Worm (Caenorhabditis elegans) whole organism, L1 larva: ENCODE data around the gene lrch-1.

Experiments used
- C04F5.9 ChIP-seq: sonication (generic microtip); optimal IDR thresholded peaks from 2 replicates; lab custom pipeline; 2016; ENCODE audit warnings: missing genetic modification characterization, missing compliant biosample characterization
- C16A3.4 ChIP-seq: fragments of 150-350 bp; optimal IDR thresholded peaks from 2 replicates; lab custom pipeline; 2014; ENCODE audit warnings: missing biosample characterization, missing genetic modification characterization
- Y116A8C.19 ChIP-seq: sonication (generic microtip); optimal IDR thresholded peaks from 2 replicates; lab custom pipeline; 2016; ENCODE audit warnings: missing compliant biosample characterization, missing genetic modification characterization, borderline replicate concordance
- aha-1 ChIP-seq: fragments of 150-350 bp; optimal IDR thresholded peaks from 2 replicates; lab custom pipeline; 2014; ENCODE audit warnings: missing biosample characterization, missing genetic modification characterization
- aly-2 ChIP-seq: fragments of 150-350 bp; optimal IDR thresholded peaks from 2 replicates; lab custom pipeline; 2014; ENCODE audit warnings: missing biosample characterization, missing genetic modification characterization
- blmp-1 ChIP-seq: fragments of 150-350 bp; optimal IDR thresholded peaks from 2 replicates; lab custom pipeline; 2014; ENCODE audit warnings: missing biosample characterization, missing genetic modification characterization
- ceh-63 ChIP-seq: fragments of 200-800 bp; sonication (Bioruptor generic); optimal IDR thresholded peaks from 2 replicates; lab custom pipeline; 2018; ENCODE audit warnings: mild to moderate bottlenecking, missing genetic modification characterization, missing compliant biosample characterization
- ceh-88 ChIP-seq: fragments of 200-800 bp; sonication (Bioruptor generic); IDR thresholded peaks from 2 replicates; pipeline ENCODE4 v1.3.6; 2022; ENCODE audit warnings: missing genetic modification characterization, missing compliant biosample characterization
- ces-1 ChIP-seq: fragments of 150-350 bp; optimal IDR thresholded peaks from 2 replicates; lab custom pipeline; 2014; ENCODE audit warnings: missing biosample characterization, missing genetic modification reagents, missing genetic modification characterization
- dpl-1 ChIP-seq, 3 experiments: fragments of 150-350 bp in 2 of 3; sonication (generic microtip) in 1 of 3; optimal IDR thresholded peaks; 2 replicates each; lab custom pipeline; 2014 to 2017; ENCODE audit warnings: missing biosample characterization in 3 of 3, missing genetic modification characterization in 3 of 3, missing genetic modification reagents in 3 of 3
- dsc-1 ChIP-seq: sonication (generic microtip); optimal IDR thresholded peaks from 2 replicates; lab custom pipeline; 2016; ENCODE audit warnings: mild to moderate bottlenecking, missing genetic modification characterization, missing compliant biosample characterization
- efl-1 ChIP-seq, 4 experiments: fragments of 150-350 bp; optimal IDR thresholded peaks in 3 of 4; peaks in 1 of 4; 1 replicate in 1 of 4; 2 replicates in 3 of 4; lab custom pipeline; 2014; ENCODE audit warnings: missing biosample characterization in 2 of 4, missing genetic modification characterization in 2 of 4, missing genetic modification reagents in 2 of 4
- egl-13 ChIP-seq: sonication (generic microtip); optimal IDR thresholded peaks from 2 replicates; lab custom pipeline; 2016; ENCODE audit warnings: missing genotype, missing genetic modification reagents, missing genetic modification characterization, missing compliant biosample characterization
- fkh-10 ChIP-seq: sonication (generic microtip); optimal IDR thresholded peaks from 2 replicates; lab custom pipeline; 2017; ENCODE audit warnings: missing biosample characterization, missing genetic modification reagents, missing genetic modification characterization
- fkh-4 ChIP-seq: sonication (generic microtip); optimal IDR thresholded peaks from 2 replicates; lab custom pipeline; 2016; ENCODE audit warnings: missing compliant biosample characterization, missing genetic modification characterization, borderline replicate concordance
- hlh-17 ChIP-seq: fragments of 200-800 bp; sonication (Bioruptor generic); optimal IDR thresholded peaks from 2 replicates; lab custom pipeline; 2018; ENCODE audit warnings: missing genetic modification characterization, mild to moderate bottlenecking, missing compliant biosample characterization, moderate library complexity, borderline replicate concordance
- hlh-4 ChIP-seq: sonication (generic microtip); optimal IDR thresholded peaks from 2 replicates; lab custom pipeline; 2016; ENCODE audit warnings: mild to moderate bottlenecking, missing genetic modification characterization, missing compliant biosample characterization
- irx-1 ChIP-seq: sonication (generic microtip); optimal IDR thresholded peaks from 2 replicates; lab custom pipeline; 2016; ENCODE audit warnings: missing genetic modification characterization, missing compliant biosample characterization
- lin-13 ChIP-seq: fragments of 150-350 bp; optimal IDR thresholded peaks from 2 replicates; lab custom pipeline; 2014; ENCODE audit warnings: missing biosample characterization, missing genetic modification reagents, missing genetic modification characterization
- mab-9 ChIP-seq: fragments of 200-800 bp; sonication (Bioruptor generic); IDR thresholded peaks from 2 replicates; pipeline ENCODE4 v1.3.6; 2022; ENCODE audit warnings: missing genetic modification reagents, missing genetic modification characterization, missing compliant biosample characterization
- mdl-1 ChIP-seq, 2 experiments: fragments of 150-350 bp; optimal IDR thresholded peaks; 2 replicates each; lab custom pipeline; 2014 to 2017; ENCODE audit warnings: missing biosample characterization in 2 of 2, missing genetic modification characterization in 2 of 2, inconsistent platforms in 1 of 2
- mef-2 ChIP-seq: fragments of 150-350 bp; optimal IDR thresholded peaks from 2 replicates; lab custom pipeline; 2014; ENCODE audit warnings: missing biosample characterization, missing genetic modification characterization
- nhr-11 ChIP-seq: fragments of 150-350 bp; optimal IDR thresholded peaks from 2 replicates; lab custom pipeline; 2014; ENCODE audit warnings: missing biosample characterization, missing genetic modification characterization
- nhr-237 ChIP-seq: fragments of 150-350 bp; optimal IDR thresholded peaks from 2 replicates; lab custom pipeline; 2014; ENCODE audit warnings: missing biosample characterization, missing genetic modification characterization
- nhr-47 ChIP-seq: sonication (generic microtip); optimal IDR thresholded peaks from 2 replicates; lab custom pipeline; 2016; ENCODE audit warnings: mild to moderate bottlenecking, missing genetic modification characterization, moderate library complexity, missing compliant biosample characterization
- nhr-71 ChIP-seq: sonication (generic microtip); optimal IDR thresholded peaks from 2 replicates; lab custom pipeline; 2016; ENCODE audit warnings: mild to moderate bottlenecking, missing genetic modification characterization, moderate library complexity, missing compliant biosample characterization
- nhr-76 ChIP-seq: sonication (generic microtip); optimal IDR thresholded peaks from 2 replicates; lab custom pipeline; 2017; ENCODE audit warnings: missing biosample characterization, missing genetic modification characterization
- nhr-77 ChIP-seq: fragments of 150-350 bp; optimal IDR thresholded peaks from 2 replicates; lab custom pipeline; 2014; ENCODE audit warnings: missing biosample characterization, missing genetic modification characterization
- nhr-84 ChIP-seq: sonication (generic microtip); optimal IDR thresholded peaks from 2 replicates; lab custom pipeline; 2017; ENCODE audit warnings: missing biosample characterization, missing genetic modification characterization
- nhr-85 ChIP-seq: sonication (generic microtip); peaks from one replicate; lab custom pipeline; 2016; ENCODE audit warnings: missing genetic modification characterization, inconsistent platforms, missing compliant biosample characterization
- nhr-90 ChIP-seq: sonication (generic microtip); optimal IDR thresholded peaks from 2 replicates; lab custom pipeline; 2016; ENCODE audit warnings: mild to moderate bottlenecking, missing genetic modification characterization, missing compliant biosample characterization; ENCODE audit not compliant: poor library complexity
- pag-3 ChIP-seq: sonication (generic microtip); optimal IDR thresholded peaks from 2 replicates; lab custom pipeline; 2017; ENCODE audit warnings: missing genetic modification characterization, mild to moderate bottlenecking, missing compliant biosample characterization, antibody characterized with exemption, borderline replicate concordance; ENCODE audit not compliant: insufficient read depth
- pqm-1 ChIP-seq: sonication (generic microtip); optimal IDR thresholded peaks from 3 replicates; lab custom pipeline; 2017; ENCODE audit warnings: missing biosample characterization, missing genetic modification characterization
- rnt-1 ChIP-seq: sonication (generic microtip); optimal IDR thresholded peaks from 2 replicates; lab custom pipeline; 2016; ENCODE audit warnings: mild to moderate bottlenecking, missing genetic modification characterization, moderate library complexity, missing compliant biosample characterization
- snpc-4 ChIP-seq: fragments of 150-350 bp; optimal IDR thresholded peaks from 2 replicates; lab custom pipeline; 2014; ENCODE audit warnings: missing biosample characterization, missing genetic modification characterization
- snu-23 ChIP-seq: sonication (generic microtip); optimal IDR thresholded peaks from 2 replicates; lab custom pipeline; 2016; ENCODE audit warnings: missing genetic modification characterization, missing compliant biosample characterization
- sptf-1 ChIP-seq: fragments of 150-350 bp; optimal IDR thresholded peaks from 2 replicates; lab custom pipeline; 2014; ENCODE audit warnings: missing biosample characterization, missing genetic modification characterization
- sup-37 ChIP-seq: fragments of 200-800 bp; sonication (Bioruptor generic); optimal IDR thresholded peaks from 2 replicates; lab custom pipeline; 2018; ENCODE audit warnings: mild to moderate bottlenecking, missing genetic modification characterization, missing compliant biosample characterization
- tbx-2 ChIP-seq: sonication (generic microtip); optimal IDR thresholded peaks from 2 replicates; lab custom pipeline; 2016; ENCODE audit warnings: missing genetic modification characterization, missing compliant biosample characterization
- unc-130 ChIP-seq: fragments of 150-350 bp; optimal IDR thresholded peaks from 2 replicates; lab custom pipeline; 2017; ENCODE audit warnings: missing biosample characterization, missing genetic modification characterization, inconsistent platforms
- unc-30 ChIP-seq: sonication (generic microtip); optimal IDR thresholded peaks from 2 replicates; lab custom pipeline; 2017; ENCODE audit warnings: missing biosample characterization, missing genetic modification characterization
- unc-86 ChIP-seq: sonication (generic microtip); optimal IDR thresholded peaks from 2 replicates; lab custom pipeline; 2016; ENCODE audit warnings: missing genetic modification characterization, missing compliant biosample characterization
- zag-1 ChIP-seq: fragments of 150-350 bp; optimal IDR thresholded peaks from 2 replicates; lab custom pipeline; 2014; ENCODE audit warnings: missing biosample characterization, missing genetic modification characterization

lrch-1 gene

DNA sequence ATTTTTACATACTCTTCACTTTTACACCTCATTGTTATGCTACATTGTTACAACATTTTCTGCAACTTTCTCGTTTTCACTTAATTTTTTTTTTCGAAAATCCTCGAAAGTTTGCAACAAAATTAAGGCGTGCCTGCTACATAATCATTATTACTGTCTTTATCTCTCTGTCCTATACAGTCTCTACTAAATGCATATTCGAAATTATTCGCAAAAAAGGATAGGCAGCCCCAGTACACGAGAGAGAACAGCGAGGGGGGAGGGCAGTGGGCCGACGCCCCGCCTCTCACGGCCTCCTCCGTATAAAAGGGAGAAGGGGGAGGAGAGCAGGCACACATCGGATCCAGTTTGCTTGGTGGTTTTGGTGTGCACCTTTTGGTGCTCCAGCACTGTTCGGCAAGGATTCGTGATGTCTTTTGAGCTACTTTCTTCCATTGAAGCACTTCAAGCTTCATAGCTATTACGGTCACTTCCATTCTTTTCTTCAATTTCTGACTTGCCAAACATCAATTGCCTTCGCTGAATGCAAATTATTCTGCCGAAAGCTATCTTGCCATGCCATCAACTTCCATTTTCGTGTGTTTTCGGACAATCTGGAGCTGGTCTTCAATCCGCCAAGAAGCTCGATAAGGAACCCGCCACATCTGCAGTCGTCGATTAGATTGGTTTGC is 35.6 kb upstream of the lrch-1 start (continued):
- TF ChIP-seq nhr-71 (tag; lab: Kevin White, UChicago) (peak; percentile 76), C16A3.4 (no peak), nhr-77 (tag; lab: Kevin White, UChicago) (peak; percentile 20), snpc-4 (no peak), sup-37 (GFP tag; lab: Kevin White, UChicago) (peak; percentile 17), pag-3 (tag; lab: Kevin White, UChicago) (no peak), mab-9 (GFP tag; lab: Robert Waterston, UW) (peak; percentile 29; the same call in 1 of the 2 replicates), fkh-10 (GFP tag; lab: Kevin White, UChicago) (no peak), nhr-76 (tag; lab: Kevin White, UChicago) (no peak), irx-1 (peak; percentile 65), dsc-1 (tag; lab: Kevin White, UChicago) (peak; percentile 66), snu-23 (GFP tag; lab: Kevin White, UChicago) (peak; percentile 73), zag-1 (tag; lab: Kevin White, UChicago) (no peak), lin-13 (GFP tag; lab: Kevin White, UChicago) (no peak), fkh-4 (tag; lab: Kevin White, UChicago) (no peak), hlh-4 (tag; lab: Kevin White, UChicago) (no peak), unc-130 (tag; lab: Kevin White, UChicago) (peak; percentile 14), hlh-17 (GFP tag; lab: Kevin White, UChicago) (no peak), mdl-1 (tag; optimal IDR thresholded peaks at IDR 0.05; lab: Kevin White, UChicago) (peak in 1 of 2 experiments; percentile 34), Y116A8C.19 (tag; lab: Kevin White, UChicago) (no peak), mef-2 (tag; lab: Kevin White, UChicago) (no peak), dpl-1 (GFP tag; optimal IDR thresholded peaks at IDR 0.05; lab: Kevin White, UChicago) (no peak), sptf-1 (tag; lab: Kevin White, UChicago) (no peak), aha-1 (tag; lab: Kevin White, UChicago) (no peak), aly-2 (tag; lab: Kevin White, UChicago) (peak; percentile 26), efl-1 (optimal IDR thresholded peaks at IDR 0.05; lab: Kevin White, UChicago) (peak; percentile 21 to 23), efl-1 (GFP tag; optimal IDR thresholded peaks at IDR 0.05 in 1 of 2; lab: Kevin White, UChicago) (no peak), ceh-88 (GFP tag; lab: Robert Waterston, UW) (peak; percentile 64), tbx-2 (peak; percentile 28), unc-86 (tag; lab: Kevin White, UChicago) (peak; percentile 38), blmp-1 (tag; lab: Kevin White, UChicago) (no peak), nhr-84 (tag; lab: Kevin White, UChicago) (no peak), nhr-90 (tag; lab: Kevin White, UChicago) (peak; percentile 74)

DNA sequence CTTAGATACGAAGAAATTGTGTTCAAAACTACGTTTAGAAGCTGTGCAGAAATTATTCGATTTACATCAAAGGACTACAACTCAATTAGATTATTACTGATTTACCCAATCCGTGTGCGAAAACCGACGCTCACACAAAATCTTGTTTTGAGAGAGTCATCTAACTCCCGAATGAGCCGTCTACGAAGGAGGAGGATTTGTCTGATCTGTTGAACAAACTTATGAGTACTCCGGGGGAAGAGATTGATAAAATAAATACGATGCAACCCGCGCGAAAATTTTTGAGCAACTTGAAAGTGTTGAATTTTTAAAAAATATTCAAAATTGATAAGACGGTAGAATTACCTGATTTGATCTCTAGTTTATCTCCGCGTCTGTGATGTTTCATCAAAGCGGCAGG is 34.9 kb upstream of the lrch-1 start:
- TF ChIP-seq pqm-1 (tag; lab: Kevin White, UChicago), result no peak
- peak; percentile 3 for TF ChIP-seq nhr-47 (tag; lab: Kevin White, UChicago)
- TF ChIP-seq fkh-10 (GFP tag; lab: Kevin White, UChicago), result no peak
- TF ChIP-seq nhr-84 (tag; lab: Kevin White, UChicago), result no peak
- TF ChIP-seq ceh-63, result no peak
- TF ChIP-seq fkh-4 (tag; lab: Kevin White, UChicago), result no peak
- peak; percentile 3 for TF ChIP-seq rnt-1 (tag; lab: Kevin White, UChicago)
- no peak for TF ChIP-seq nhr-11
- peak; percentile 20 for TF ChIP-seq nhr-85 (tag; lab: Kevin White, UChicago)
- no peak for TF ChIP-seq ceh-88 (GFP tag; lab: Robert Waterston, UW)
- no peak for TF ChIP-seq efl-1 (optimal IDR thresholded peaks at IDR 0.05; lab: Kevin White, UChicago)
- TF ChIP-seq efl-1 (GFP tag; optimal IDR thresholded peaks at IDR 0.05 in 1 of 2; lab: Kevin White, UChicago), result no peak
- TF ChIP-seq unc-30 (tag; lab: Kevin White, UChicago), result no peak
- TF ChIP-seq nhr-237 (tag; lab: Kevin White, UChicago), result no peak
- TF ChIP-seq sup-37 (GFP tag; lab: Kevin White, UChicago), result no peak
- TF ChIP-seq C04F5.9 (tag; lab: Kevin White, UChicago), result no peak
- no peak for TF ChIP-seq zag-1 (tag; lab: Kevin White, UChicago)
- TF ChIP-seq dpl-1 (GFP tag; optimal IDR thresholded peaks at IDR 0.05; lab: Kevin White, UChicago), result no peak
- TF ChIP-seq irx-1, result no peak
- TF ChIP-seq ces-1 (GFP tag; lab: Kevin White, UChicago), result no peak
- TF ChIP-seq dsc-1 (tag; lab: Kevin White, UChicago), result peak; percentile 26
- no peak for TF ChIP-seq nhr-71 (tag; lab: Kevin White, UChicago)
- TF ChIP-seq egl-13 (tag; lab: Kevin White, UChicago), result no peak
